Worm (Caenorhabditis elegans) whole organism, mixed stage, embryonic: ENCODE data around the gene twk-10.

Experiments
- M03D4.4 ChIP-seq: sonication (generic microtip); optimal IDR thresholded peaks from 2 replicates; lab custom pipeline; 2017; ENCODE audit warnings: mild to moderate bottlenecking, missing genetic modification characterization, missing compliant biosample characterization
- bed-3 ChIP-seq: fragments of 200-800 bp; sonication (Bioruptor generic); optimal IDR thresholded peaks from 3 replicates; lab custom pipeline; 2018; ENCODE audit warnings: mild to moderate bottlenecking, missing genetic modification characterization, moderate library complexity, missing compliant biosample characterization
- ceh-39 ChIP-seq: fragments of 150-350 bp; optimal IDR thresholded peaks from 2 replicates; lab custom pipeline; 2014; ENCODE audit warnings: missing biosample characterization, missing genetic modification characterization
- ceh-43 ChIP-seq: fragments of 200-800 bp; sonication (Bioruptor generic); optimal IDR thresholded peaks from 2 replicates; lab custom pipeline; 2018; ENCODE audit warnings: mild to moderate bottlenecking, missing genetic modification characterization, moderate library complexity, missing compliant biosample characterization
- ceh-83 ChIP-seq: fragments of 200-800 bp; sonication (Bioruptor generic); optimal IDR thresholded peaks from 2 replicates; lab custom pipeline; 2018; ENCODE audit warnings: mild to moderate bottlenecking, missing genetic modification characterization, missing compliant biosample characterization
- cnd-1 ChIP-seq: fragments of 200-800 bp; sonication (Bioruptor generic); optimal IDR thresholded peaks from 2 replicates; lab custom pipeline; 2018; ENCODE audit warnings: mild to moderate bottlenecking, missing genetic modification characterization, missing compliant biosample characterization
- elt-1 ChIP-seq: sonication (generic microtip); optimal IDR thresholded peaks from 2 replicates; lab custom pipeline; 2017; ENCODE audit warnings: missing genetic modification characterization, mild to moderate bottlenecking, missing compliant biosample characterization, antibody characterized with exemption, moderate library complexity, borderline replicate concordance; ENCODE audit not compliant: insufficient read depth
- elt-3 ChIP-seq: fragments of 150-350 bp; optimal IDR thresholded peaks from 2 replicates; lab custom pipeline; 2014; ENCODE audit warnings: missing biosample characterization, missing genetic modification characterization
- flh-1 ChIP-seq: fragments of 200-800 bp; sonication (Bioruptor generic); optimal IDR thresholded peaks from 2 replicates; lab custom pipeline; 2018; ENCODE audit warnings: mild to moderate bottlenecking, missing genetic modification characterization, moderate library complexity, missing compliant biosample characterization
- ham-2 ChIP-seq: fragments of 200-800 bp; sonication (Bioruptor generic); optimal IDR thresholded peaks from 2 replicates; lab custom pipeline; 2018; ENCODE audit warnings: mild to moderate bottlenecking, missing genetic modification characterization, missing compliant biosample characterization
- hlh-1 ChIP-seq: fragments of 150-350 bp; optimal IDR thresholded peaks from 2 replicates; lab custom pipeline; 2014; ENCODE audit warnings: missing biosample characterization, missing genetic modification reagents, missing genetic modification characterization
- lin-32 ChIP-seq: fragments of 200-800 bp; sonication (Bioruptor generic); optimal IDR thresholded peaks from 2 replicates; lab custom pipeline; 2018; ENCODE audit warnings: mild to moderate bottlenecking, missing genetic modification characterization, missing compliant biosample characterization
- mab-5 ChIP-seq: fragments of 150-350 bp; optimal IDR thresholded peaks from 2 replicates; lab custom pipeline; 2014; ENCODE audit warnings: missing biosample characterization, missing genetic modification characterization
- mep-1 ChIP-seq: fragments of 150-350 bp; optimal IDR thresholded peaks from 2 replicates; lab custom pipeline; 2017; ENCODE audit warnings: missing biosample characterization, missing genetic modification reagents, missing genetic modification characterization, inconsistent platforms
- mls-2 ChIP-seq: sonication (generic microtip); optimal IDR thresholded peaks from 2 replicates; lab custom pipeline; 2016; ENCODE audit warnings: mild to moderate bottlenecking, missing genetic modification characterization, moderate library complexity, missing compliant biosample characterization
- nhr-12 ChIP-seq: fragments of 150-350 bp; optimal IDR thresholded peaks from 2 replicates; lab custom pipeline; 2014; ENCODE audit warnings: missing biosample characterization, missing genetic modification characterization
- nhr-2 ChIP-seq: fragments of 150-350 bp; optimal IDR thresholded peaks from 2 replicates; lab custom pipeline; 2014; ENCODE audit warnings: missing biosample characterization, missing genetic modification characterization
- nhr-28 ChIP-seq: fragments of 150-350 bp; optimal IDR thresholded peaks from 2 replicates; lab custom pipeline; 2014; ENCODE audit warnings: missing biosample characterization, missing genetic modification characterization
- nhr-76 ChIP-seq: sonication (generic microtip); optimal IDR thresholded peaks from 2 replicates; lab custom pipeline; 2017; ENCODE audit warnings: missing biosample characterization, missing genetic modification characterization
- pha-4 ChIP-seq: fragments of 150-350 bp; optimal IDR thresholded peaks from 2 replicates; lab custom pipeline; 2018; ENCODE audit warnings: missing biosample characterization, missing genetic modification reagents, missing genetic modification characterization
- sem-2 ChIP-seq: fragments of 200-800 bp; sonication (Bioruptor generic); optimal IDR thresholded peaks from 2 replicates; lab custom pipeline; 2018; ENCODE audit warnings: mild to moderate bottlenecking, missing genetic modification characterization, missing compliant biosample characterization
- snpc-4 ChIP-seq: fragments of 150-350 bp; optimal IDR thresholded peaks from 2 replicates; lab custom pipeline; 2014; ENCODE audit warnings: missing biosample characterization, missing genetic modification characterization
- sptf-1 ChIP-seq: sonication (generic microtip); optimal IDR thresholded peaks from 2 replicates; lab custom pipeline; 2017; ENCODE audit warnings: mild to moderate bottlenecking, missing genetic modification characterization, moderate library complexity, missing compliant biosample characterization
- tbx-8 ChIP-seq: fragments of 200-800 bp; sonication (Bioruptor generic); optimal IDR thresholded peaks from 2 replicates; lab custom pipeline; 2018; ENCODE audit warnings: mild to moderate bottlenecking, missing genetic modification characterization, moderate library complexity, missing compliant biosample characterization
- unc-120 ChIP-seq: sonication (generic microtip); optimal IDR thresholded peaks from 2 replicates; lab custom pipeline; 2017; ENCODE audit warnings: missing genetic modification characterization, missing compliant biosample characterization; ENCODE audit not compliant: poor library complexity, severe bottlenecking
- unc-39 ChIP-seq: fragments of 150-350 bp; optimal IDR thresholded peaks from 2 replicates; lab custom pipeline; 2014; ENCODE audit warnings: missing biosample characterization, missing genetic modification characterization
- zip-8 ChIP-seq: fragments of 150-350 bp; optimal IDR thresholded peaks from 2 replicates; lab custom pipeline; 2014; ENCODE audit warnings: missing biosample characterization, missing genetic modification characterization
- ztf-11 ChIP-seq: fragments of 150-350 bp; optimal IDR thresholded peaks from 2 replicates; lab custom pipeline; 2014; ENCODE audit warnings: missing biosample characterization, missing genetic modification characterization

twk-10 gene

ce11 chrV:6559585-6559984 lies 7.4 kb downstream of the twk-10 start:
- peak; percentile 55 for TF ChIP-seq M03D4.4 (tag; lab: Kevin White, UChicago)
- TF ChIP-seq mls-2 (tag; lab: Kevin White, UChicago) = no peak

- TF ChIP-seq nhr-28 = no peak
These were observed 9.5 kb downstream of the twk-10 start, which contains the start of gene spp-19 for ce11 chrV:6561592-6561991. Gene spp-19, minus strand, starts transcription at chrV:6561692.

- TF ChIP-seq ztf-11 (tag; lab: Kevin White, UChicago) (no peak), ceh-83 (GFP tag; lab: Kevin White, UChicago) (no peak), pha-4 (no peak), mab-5 (tag; lab: Kevin White, UChicago) (no peak), ceh-43 (no peak), unc-120 (tag; lab: Kevin White, UChicago) (no peak), hlh-1 (tag; lab: Kevin White, UChicago) (no peak), elt-3 (tag; lab: Kevin White, UChicago) (no peak)
- TF ChIP-seq, all 35 proteins: peak for 0
These were observed 13.8 kb downstream of the twk-10 start, which contains the start of gene K04A8.1 for ce11 chrV:6565851-6566386. Gene K04A8.1, plus strand, starts transcription at chrV:6566336.

- no peak for TF ChIP-seq nhr-12 (tag; lab: Kevin White, UChicago)
- no peak for TF ChIP-seq cnd-1 (tag; lab: Kevin White, UChicago)
- no peak for TF ChIP-seq ham-2 (GFP tag; lab: Kevin White, UChicago)
- no peak for TF ChIP-seq ceh-39 (tag; lab: Kevin White, UChicago)
- no peak for TF ChIP-seq mls-2 (tag; lab: Kevin White, UChicago)
- no peak for TF ChIP-seq zip-8
- TF ChIP-seq nhr-2 = no peak
- TF ChIP-seq unc-39 (tag; lab: Kevin White, UChicago) = no peak
- no peak for TF ChIP-seq elt-3 (tag; lab: Kevin White, UChicago)
- TF ChIP-seq elt-1 (tag; lab: Kevin White, UChicago) = no peak
- TF ChIP-seq lin-32 (GFP tag; lab: Kevin White, UChicago) = no peak
- no peak for TF ChIP-seq ztf-11 (tag; lab: Kevin White, UChicago)
- TF ChIP-seq M03D4.4 (tag; lab: Kevin White, UChicago) = no peak
- TF ChIP-seq sptf-1 (tag; lab: Kevin White, UChicago) = no peak
- no peak for TF ChIP-seq unc-120 (tag; lab: Kevin White, UChicago)
- TF ChIP-seq bed-3 (GFP tag; lab: Kevin White, UChicago) = no peak
- no peak for TF ChIP-seq mep-1
- TF ChIP-seq tbx-8 = no peak
- no peak for TF ChIP-seq sem-2
- no peak for TF ChIP-seq ceh-83 (GFP tag; lab: Kevin White, UChicago)
These were observed 23.4 kb downstream of the twk-10 start, which contains the start of gene fut-2 for ce11 chrV:6575406-6576130. Gene fut-2, minus strand, starts transcription at chrV:6575890.

- peak; percentile 28 for TF ChIP-seq elt-1 (tag; lab: Kevin White, UChicago)
- TF ChIP-seq ceh-83 (GFP tag; lab: Kevin White, UChicago) = no peak
These were observed 24.4 kb downstream of the twk-10 start, which contains the start of gene EGAP9.4 for ce11 chrV:6576567-6576966. Gene EGAP9.4, plus strand, starts transcription at chrV:6576867.

ce11 chrV:6579992-6580391 lies 27.9 kb downstream of the twk-10 start, which contains the start of gene EGAP9.3:
Gene EGAP9.3, minus strand, starts transcription at chrV:6580122.
- TF ChIP-seq sem-2 (no peak), nhr-76 (tag; lab: Kevin White, UChicago) (no peak), lin-32 (GFP tag; lab: Kevin White, UChicago) (no peak), M03D4.4 (tag; lab: Kevin White, UChicago) (no peak), flh-1 (no peak), ztf-11 (tag; lab: Kevin White, UChicago) (no peak), unc-39 (tag; lab: Kevin White, UChicago) (no peak), zip-8 (no peak), nhr-2 (no peak), mep-1 (no peak), tbx-8 (no peak), snpc-4 (no peak), nhr-28 (no peak), elt-1 (tag; lab: Kevin White, UChicago) (no peak), bed-3 (GFP tag; lab: Kevin White, UChicago) (no peak), ceh-83 (GFP tag; lab: Kevin White, UChicago) (no peak)
